Worm (Caenorhabditis elegans) whole organism, late embryonic: ENCODE results near the gene puf-8.

Experiments used
- K09A11.1 ChIP-seq: sonication (generic microtip); optimal IDR thresholded peaks from 2 replicates; lab custom pipeline; 2017; ENCODE audit warnings: antibody characterized with exemption, mild to moderate bottlenecking, missing genetic modification characterization, missing compliant biosample characterization; ENCODE audit not compliant: insufficient read depth
- Y22D7AL.16 ChIP-seq: sonication (generic microtip); optimal IDR thresholded peaks from 2 replicates; lab custom pipeline; 2016; ENCODE audit warnings: missing genetic modification characterization, missing compliant biosample characterization
- ahr-1 ChIP-seq: sonication (generic microtip); optimal IDR thresholded peaks from 2 replicates; lab custom pipeline; 2016; ENCODE audit warnings: missing genetic modification characterization, missing compliant biosample characterization
- ceh-18 ChIP-seq: sonication (generic microtip); optimal IDR thresholded peaks from 2 replicates; lab custom pipeline; 2016; ENCODE audit warnings: missing genetic modification characterization, missing compliant biosample characterization
- ceh-19 ChIP-seq: fragments of 200-800 bp; sonication (Bioruptor generic); optimal IDR thresholded peaks from 2 replicates; lab custom pipeline; 2018; ENCODE audit warnings: mild to moderate bottlenecking, missing genetic modification characterization, missing compliant biosample characterization
- ceh-24 ChIP-seq: sonication (generic microtip); optimal IDR thresholded peaks from 2 replicates; lab custom pipeline; 2016; ENCODE audit warnings: mild to moderate bottlenecking, missing genetic modification characterization, missing compliant biosample characterization
- ceh-31 ChIP-seq: sonication (generic microtip); optimal IDR thresholded peaks from 2 replicates; lab custom pipeline; 2016; ENCODE audit warnings: missing genetic modification characterization, missing compliant biosample characterization
- ceh-45 ChIP-seq: fragments of 200-800 bp; sonication (Bioruptor generic); IDR thresholded peaks from 2 replicates; pipeline ENCODE4 v1.3.6; 2022; ENCODE audit warnings: missing genetic modification reagents, missing genetic modification characterization, missing compliant biosample characterization
- ceh-48 ChIP-seq: sonication (generic microtip); optimal IDR thresholded peaks from 2 replicates; lab custom pipeline; 2016; ENCODE audit warnings: missing genetic modification characterization, inconsistent platforms, missing compliant biosample characterization
- ceh-9 ChIP-seq: sonication (generic microtip); optimal IDR thresholded peaks from 2 replicates; lab custom pipeline; 2016; ENCODE audit warnings: mild to moderate bottlenecking, missing genetic modification characterization, inconsistent platforms, missing compliant biosample characterization
- dmd-4 ChIP-seq: sonication (generic microtip); optimal IDR thresholded peaks from 2 replicates; lab custom pipeline; 2016; ENCODE audit warnings: borderline replicate concordance, missing genetic modification characterization, missing compliant biosample characterization
- dve-1 ChIP-seq: sonication (generic microtip); optimal IDR thresholded peaks from 2 replicates; lab custom pipeline; 2017; ENCODE audit warnings: antibody characterized with exemption, mild to moderate bottlenecking, missing genetic modification characterization, missing compliant biosample characterization
- elt-2 ChIP-seq: sonication (generic microtip); optimal IDR thresholded peaks from 2 replicates; lab custom pipeline; 2016; ENCODE audit warnings: missing genetic modification reagents, missing genetic modification characterization, missing compliant biosample characterization
- elt-4 ChIP-seq: sonication (generic microtip); optimal IDR thresholded peaks from 2 replicates; lab custom pipeline; 2016; ENCODE audit warnings: missing genetic modification characterization, missing compliant biosample characterization
- eyg-1 ChIP-seq: sonication (generic microtip); optimal IDR thresholded peaks from 2 replicates; lab custom pipeline; 2016; ENCODE audit warnings: missing genotype, missing genetic modification characterization, missing compliant biosample characterization
- fkh-10 ChIP-seq: fragments of 150-350 bp; optimal IDR thresholded peaks from 2 replicates; lab custom pipeline; 2014; ENCODE audit warnings: missing biosample characterization, missing genetic modification reagents, missing genetic modification characterization
- fkh-6 ChIP-seq: sonication (generic microtip); optimal IDR thresholded peaks from 2 replicates; lab custom pipeline; 2016; ENCODE audit warnings: missing genetic modification characterization, missing compliant biosample characterization
- gmeb-2 ChIP-seq: sonication (generic microtip); optimal IDR thresholded peaks from 2 replicates; lab custom pipeline; 2016; ENCODE audit warnings: missing genetic modification characterization, inconsistent platforms, missing compliant biosample characterization
- hlh-30 ChIP-seq: sonication (generic microtip); optimal IDR thresholded peaks from 2 replicates; lab custom pipeline; 2017; ENCODE audit warnings: antibody characterized with exemption, missing genetic modification characterization, missing compliant biosample characterization; ENCODE audit not compliant: insufficient read depth
- lin-11 ChIP-seq: fragments of 200-800 bp; sonication (Bioruptor generic); optimal IDR thresholded peaks from 2 replicates; lab custom pipeline; 2018; ENCODE audit warnings: mild to moderate bottlenecking, missing genetic modification characterization, missing compliant biosample characterization
- madf-2 ChIP-seq: sonication (generic microtip); optimal IDR thresholded peaks from 2 replicates; lab custom pipeline; 2017; ENCODE audit warnings: missing genetic modification characterization, missing compliant biosample characterization
- mec-3 ChIP-seq: sonication (generic microtip); optimal IDR thresholded peaks from 2 replicates; lab custom pipeline; 2016; ENCODE audit warnings: borderline replicate concordance, missing genetic modification characterization, missing compliant biosample characterization
- nfya-1 ChIP-seq: sonication (generic microtip); optimal IDR thresholded peaks from 2 replicates; lab custom pipeline; 2017; ENCODE audit warnings: missing genetic modification characterization, mild to moderate bottlenecking, missing compliant biosample characterization, antibody characterized with exemption, moderate library complexity
- nhr-232 ChIP-seq: sonication (generic microtip); optimal IDR thresholded peaks from 2 replicates; lab custom pipeline; 2016; ENCODE audit warnings: missing genetic modification characterization, missing compliant biosample characterization
- npax-4 ChIP-seq: sonication (generic microtip); optimal IDR thresholded peaks from 2 replicates; lab custom pipeline; 2016; ENCODE audit warnings: missing genetic modification characterization, missing compliant biosample characterization
- pag-3 ChIP-seq: sonication (generic microtip); optimal IDR thresholded peaks from 2 replicates; lab custom pipeline; 2016; ENCODE audit warnings: missing compliant biosample characterization, missing genetic modification characterization, borderline replicate concordance
- pax-1 ChIP-seq: fragments of 150-350 bp; optimal IDR thresholded peaks from 2 replicates; lab custom pipeline; 2014; ENCODE audit warnings: missing biosample characterization, missing genetic modification characterization
- pha-4 ChIP-seq: fragments of 150-350 bp; optimal IDR thresholded peaks from 2 replicates; lab custom pipeline; 2018; ENCODE audit warnings: missing biosample characterization, missing genetic modification reagents, missing genetic modification characterization
- pqm-1 ChIP-seq: sonication (generic microtip); optimal IDR thresholded peaks from 2 replicates; lab custom pipeline; 2016; ENCODE audit warnings: missing genetic modification characterization, missing compliant biosample characterization
- pros-1 ChIP-seq: fragments of 150-350 bp; optimal IDR thresholded peaks from 2 replicates; lab custom pipeline; 2014; ENCODE audit warnings: missing biosample characterization, missing genetic modification reagents, missing genetic modification characterization
- ref-2 ChIP-seq: sonication (generic microtip); optimal IDR thresholded peaks from 2 replicates; lab custom pipeline; 2016; ENCODE audit warnings: missing genetic modification characterization, missing compliant biosample characterization
- rnt-1 ChIP-seq: sonication (generic microtip); optimal IDR thresholded peaks from 2 replicates; lab custom pipeline; 2016; ENCODE audit warnings: missing genetic modification characterization, missing compliant biosample characterization
- tbx-7 ChIP-seq: sonication (generic microtip); optimal IDR thresholded peaks from 2 replicates; lab custom pipeline; 2016; ENCODE audit warnings: missing genotype, missing genetic modification characterization, missing compliant biosample characterization
- ttx-3 ChIP-seq: sonication (generic microtip); optimal IDR thresholded peaks from 2 replicates; lab custom pipeline; 2016; ENCODE audit warnings: missing genetic modification reagents, missing genetic modification characterization, missing compliant biosample characterization
- unc-42 ChIP-seq: sonication (generic microtip); optimal IDR thresholded peaks from 2 replicates; lab custom pipeline; 2016; ENCODE audit warnings: missing genotype, missing genetic modification characterization, missing compliant biosample characterization
- unc-55 ChIP-seq: sonication (generic microtip); optimal IDR thresholded peaks from 2 replicates; lab custom pipeline; 2017; ENCODE audit warnings: missing biosample characterization, missing genetic modification reagents, missing genetic modification characterization
- unc-86 ChIP-seq: sonication (generic microtip); optimal IDR thresholded peaks from 2 replicates; lab custom pipeline; 2016; ENCODE audit warnings: missing genetic modification characterization, missing compliant biosample characterization
- zip-5 ChIP-seq: sonication (generic microtip); optimal IDR thresholded peaks from 2 replicates; lab custom pipeline; 2016; ENCODE audit warnings: missing genetic modification characterization, missing compliant biosample characterization

puf-8 gene

ce11 chrII:7289923-7290476 is 8.0 kb downstream of the puf-8 start, which contains the start of gene C30G12.2:
Gene C30G12.2, plus strand, starts transcription at chrII:7290426.
- TF ChIP-seq ttx-3 (tag; lab: Kevin White, UChicago), result no peak
- TF ChIP-seq fkh-10, result no peak
- TF ChIP-seq pax-1, result no peak
- no peak for TF ChIP-seq madf-2 (tag; lab: Kevin White, UChicago)
- no peak for TF ChIP-seq npax-4 (tag; lab: Kevin White, UChicago)
- TF ChIP-seq ref-2 (tag; lab: Kevin White, UChicago), result no peak
- TF ChIP-seq elt-4 (tag; lab: Kevin White, UChicago), result no peak
- TF ChIP-seq ceh-48 (tag; lab: Kevin White, UChicago), result no peak
- no peak for TF ChIP-seq pag-3 (tag; lab: Kevin White, UChicago)
- no peak for TF ChIP-seq pqm-1 (tag; lab: Kevin White, UChicago)
- no peak for TF ChIP-seq rnt-1 (tag; lab: Kevin White, UChicago)
- no peak for TF ChIP-seq Y22D7AL.16 (tag; lab: Kevin White, UChicago)
- TF ChIP-seq mec-3, result no peak
- no peak for TF ChIP-seq pha-4 (tag; lab: Kevin White, UChicago)
- TF ChIP-seq fkh-6, result no peak
- TF ChIP-seq ceh-45, result no peak

DNA sequence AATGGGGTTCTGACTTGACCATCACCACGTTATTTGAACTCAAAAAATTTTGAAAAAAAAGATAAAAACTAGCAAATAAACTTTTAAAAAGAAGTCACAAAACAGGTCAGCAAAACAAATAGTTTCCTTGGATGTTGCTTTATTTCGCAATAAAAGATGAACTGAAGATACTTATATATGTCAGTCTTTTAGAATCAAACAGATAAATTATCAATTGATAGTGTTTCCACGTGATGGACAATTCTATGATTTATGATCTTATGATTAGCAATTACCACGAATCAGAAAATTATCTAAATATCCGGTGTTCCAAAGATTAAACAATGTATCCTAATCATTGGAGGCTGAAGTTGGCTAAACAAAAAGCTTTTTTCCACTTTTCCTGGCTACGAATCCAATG is 10.3 kb downstream of the puf-8 start:
- TF ChIP-seq dmd-4 (tag; lab: Kevin White, UChicago), result no peak
- TF ChIP-seq pag-3 (tag; lab: Kevin White, UChicago), result no peak
- no peak for TF ChIP-seq ceh-24 (tag; lab: Kevin White, UChicago)
- no peak for TF ChIP-seq hlh-30 (tag; lab: Kevin White, UChicago)
- no peak for TF ChIP-seq nhr-232 (tag; lab: Kevin White, UChicago)
- TF ChIP-seq unc-42 (tag; lab: Kevin White, UChicago), result no peak
- no peak for TF ChIP-seq K09A11.1 (tag; lab: Kevin White, UChicago)
- TF ChIP-seq lin-11 (tag; lab: Kevin White, UChicago), result no peak
- no peak for TF ChIP-seq mec-3
- no peak for TF ChIP-seq gmeb-2 (tag; lab: Kevin White, UChicago)
- no peak for TF ChIP-seq dve-1
- no peak for TF ChIP-seq ref-2 (tag; lab: Kevin White, UChicago)
- TF ChIP-seq ceh-31 (tag; lab: Kevin White, UChicago), result no peak
- TF ChIP-seq fkh-6, result no peak
- no peak for TF ChIP-seq ttx-3 (tag; lab: Kevin White, UChicago)
- TF ChIP-seq ceh-18 (tag; lab: Kevin White, UChicago), result no peak
- no peak for TF ChIP-seq ahr-1

- no peak for TF ChIP-seq elt-2 (tag; lab: Kevin White, UChicago)
- TF ChIP-seq ceh-45, result no peak
- no peak for TF ChIP-seq madf-2 (tag; lab: Kevin White, UChicago)
- TF ChIP-seq pros-1 (tag; lab: Kevin White, UChicago), result no peak
- peak; percentile 10 for TF ChIP-seq unc-55 (GFP tag; lab: Kevin White, UChicago)
Measured at ce11 chrII:7287140-7287539, 10.9 kb downstream of the puf-8 start.

ce11 chrII:7283063-7283462 is 15.0 kb downstream of the puf-8 start:
- TF ChIP-seq pha-4 (tag; lab: Kevin White, UChicago), result no peak
- TF ChIP-seq eyg-1 (tag; lab: Kevin White, UChicago), result no peak
- TF ChIP-seq nfya-1 (tag; lab: Kevin White, UChicago), result no peak
- no peak for TF ChIP-seq unc-42 (tag; lab: Kevin White, UChicago)
- TF ChIP-seq mec-3, result no peak
- no peak for TF ChIP-seq ceh-9 (tag; lab: Kevin White, UChicago)
- no peak for TF ChIP-seq tbx-7 (tag; lab: Kevin White, UChicago)
- no peak for TF ChIP-seq zip-5 (tag; lab: Kevin White, UChicago)
- TF ChIP-seq unc-86 (tag; lab: Kevin White, UChicago), result no peak
- TF ChIP-seq fkh-6, result no peak
- TF ChIP-seq ceh-19, result no peak
